Worm (Caenorhabditis elegans): Measurements from ENCODE around the gene cca-1.

DNA sequence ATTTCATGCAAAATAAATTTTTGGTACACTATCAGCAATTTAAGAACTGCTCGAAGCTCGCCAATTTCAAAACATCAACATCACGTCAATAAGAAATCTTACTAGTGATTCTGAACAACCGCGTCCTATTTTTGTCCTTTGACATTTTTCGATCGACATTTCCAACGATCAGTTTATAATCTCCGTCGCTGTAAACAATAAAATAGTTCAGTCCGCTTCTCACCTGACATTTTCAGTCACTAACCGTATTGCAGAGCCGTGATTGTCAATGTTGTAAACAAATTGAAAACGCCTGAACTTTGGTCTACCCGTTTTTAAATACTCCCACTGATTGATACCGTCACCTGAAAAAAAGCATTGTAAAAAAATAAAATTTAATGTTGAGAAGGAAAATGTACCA, 47.8 kb downstream of the cca-1 start:
- TF ChIP-seq unc-86 (tag; optimal IDR thresholded peaks at IDR 0.05) (no peak), ceh-90 (tag; optimal IDR thresholded peaks at IDR 0.05) (no peak), sox-4 (tag; optimal IDR thresholded peaks at IDR 0.05) (no peak), pag-3 (tag; optimal IDR thresholded peaks at IDR 0.05; ENCODE audit: borderline replicate concordance, insufficient read depth) (no peak)

Measured in whole organism, L1 larva.